Fruit fly (Drosophila melanogaster) whole organism, embryonic: ENCODE data around the gene CG14085.

Experiments
- Blimp-1 ChIP-seq: fragments of 200-800 bp; sonication (Bioruptor generic); optimal IDR thresholded peaks from 3 replicates; lab custom pipeline; 2018; ENCODE audit warnings: missing biosample characterization, missing genetic modification characterization, mild to moderate bottlenecking, moderate library complexity, missing genetic modification reagents
- CG11085 ChIP-seq: fragments of 200-800 bp; sonication (Bioruptor generic); IDR thresholded peaks from 2 replicates; pipeline ENCODE4 v1.3.6; 2022; ENCODE audit warnings: missing biosample characterization, missing genetic modification characterization
- CG11723 ChIP-seq: fragments of 200-800 bp; sonication (Bioruptor generic); optimal IDR thresholded peaks from 2 replicates; lab custom pipeline; 2017; ENCODE audit warnings: missing biosample characterization, mild to moderate bottlenecking, missing genetic modification characterization
- CG12299 ChIP-seq: fragments of 200-800 bp; sonication (Bioruptor generic); optimal IDR thresholded peaks from 2 replicates; lab custom pipeline; 2018; ENCODE audit warnings: missing biosample characterization, mild to moderate bottlenecking, missing genetic modification characterization
- CG12769 ChIP-seq: fragments of 200-800 bp; sonication (Bioruptor generic); optimal IDR thresholded peaks from 2 replicates; lab custom pipeline; 2019; ENCODE audit warnings: missing biosample characterization, mild to moderate bottlenecking, missing genetic modification characterization, moderate library complexity
- CG17359 ChIP-seq: fragments of 200-800 bp; sonication (Bioruptor generic); optimal IDR thresholded peaks from 3 replicates; lab custom pipeline; 2018; ENCODE audit warnings: missing biosample characterization, mild to moderate bottlenecking, missing genetic modification characterization, moderate library complexity
- CG1792 ChIP-seq: fragments of 200-800 bp; sonication (Bioruptor generic); optimal IDR thresholded peaks from 2 replicates; lab custom pipeline; 2016; ENCODE audit warnings: missing biosample characterization, missing genetic modification characterization
- CG30403 ChIP-seq: fragments of 200-800 bp; sonication (Bioruptor generic); optimal IDR thresholded peaks from 3 replicates; lab custom pipeline; 2016; ENCODE audit warnings: missing biosample characterization, missing genetic modification characterization
- CG31224 ChIP-seq: fragments of 200-800 bp; sonication (Bioruptor generic); IDR thresholded peaks from 2 replicates; pipeline ENCODE4 v1.3.6; 2022; ENCODE audit warnings: missing biosample characterization, missing genetic modification characterization
- CG3281 ChIP-seq: fragments of 200-800 bp; sonication (Bioruptor generic); optimal IDR thresholded peaks from 3 replicates; lab custom pipeline; 2017; ENCODE audit warnings: missing biosample characterization, mild to moderate bottlenecking, missing genetic modification characterization
- CG4328 ChIP-seq: fragments of 200-800 bp; sonication (Bioruptor generic); optimal IDR thresholded peaks from 3 replicates; lab custom pipeline; 2017; ENCODE audit warnings: missing biosample characterization, missing genetic modification reagents, missing genetic modification characterization
- CG5180 ChIP-seq: fragments of 200-800 bp; sonication (Bioruptor generic); optimal IDR thresholded peaks from 3 replicates; lab custom pipeline; 2017; ENCODE audit warnings: missing biosample characterization, missing genetic modification characterization, mild to moderate bottlenecking, moderate library complexity, missing genetic modification reagents
- CG5953 ChIP-seq: fragments of 200-800 bp; sonication (Bioruptor generic); IDR thresholded peaks from 2 replicates; pipeline ENCODE4 v1.3.6; 2022; ENCODE audit warnings: missing biosample characterization, missing genetic modification characterization
- CG8290 ChIP-seq, 3 experiments: fragments of 200-800 bp; sonication (Bioruptor generic); optimal IDR thresholded peaks; 2 replicates each; lab custom pipeline; 2016 to 2019; ENCODE audit warnings: missing biosample characterization in 3 of 3, missing genetic modification characterization in 3 of 3, mild to moderate bottlenecking in 2 of 3, moderate library complexity in 1 of 3
- CG8359 ChIP-seq: fragments of 200-800 bp; sonication (Bioruptor generic); optimal IDR thresholded peaks from 2 replicates; lab custom pipeline; 2017; ENCODE audit warnings: missing biosample characterization, mild to moderate bottlenecking, missing genetic modification characterization, borderline replicate concordance
- CG9437 ChIP-seq: fragments of 200-800 bp; sonication (Bioruptor generic); optimal IDR thresholded peaks from 2 replicates; lab custom pipeline; 2018; ENCODE audit warnings: missing biosample characterization, mild to moderate bottlenecking, missing genetic modification characterization
- CG9609 ChIP-seq: fragments of 200-800 bp; sonication (Bioruptor generic); optimal IDR thresholded peaks from 3 replicates; lab custom pipeline; 2016; ENCODE audit warnings: missing biosample characterization, missing genetic modification characterization
- CG9727 ChIP-seq: fragments of 200-800 bp; sonication (Bioruptor generic); optimal IDR thresholded peaks from 3 replicates; lab custom pipeline; 2017; ENCODE audit warnings: missing biosample characterization, mild to moderate bottlenecking, missing genetic modification characterization
- CoRest ChIP-seq: fragments of 200-800 bp; sonication (Bioruptor generic); optimal IDR thresholded peaks from 3 replicates; lab custom pipeline; 2018; ENCODE audit warnings: missing biosample characterization, mild to moderate bottlenecking, missing genetic modification characterization, moderate library complexity
- D ChIP-seq, 2 experiments: fragments of 200-800 bp in 1 of 2; fragments of >200 bp in 1 of 2; sonication (Bioruptor generic) in 1 of 2; optimal IDR thresholded peaks; 2 replicates in 1 of 2; 3 replicates in 1 of 2; lab custom pipeline; 2017; ENCODE audit warnings: mild to moderate bottlenecking in 1 of 2, missing biosample characterization in 1 of 2, missing genetic modification characterization in 1 of 2, missing genetic modification reagents in 1 of 2
- Dfd ChIP-seq, 2 experiments: fragments of >200 bp; optimal IDR thresholded peaks; 2 replicates each; lab custom pipeline; 2017; ENCODE audit warnings: missing biosample characterization in 2 of 2, missing genetic modification characterization in 2 of 2
- Dref ChIP-seq: fragments of 200-800 bp; sonication (Bioruptor generic); IDR thresholded peaks from 2 replicates; pipeline ENCODE4 v1.3.6; 2022; ENCODE audit warnings: missing biosample characterization, missing genetic modification characterization
- Fer3 ChIP-seq: fragments of 200-800 bp; sonication (Bioruptor generic); optimal IDR thresholded peaks from 2 replicates; lab custom pipeline; 2018; ENCODE audit warnings: missing biosample characterization, mild to moderate bottlenecking, missing genetic modification characterization, moderate library complexity
- Hmx ChIP-seq: fragments of 200-800 bp; sonication (Bioruptor generic); optimal IDR thresholded peaks from 2 replicates; lab custom pipeline; 2016; ENCODE audit warnings: missing biosample characterization, missing genetic modification characterization
- MTF-1 ChIP-seq: fragments of 200-800 bp; sonication (Bioruptor generic); optimal IDR thresholded peaks from 2 replicates; lab custom pipeline; 2018; ENCODE audit warnings: missing biosample characterization, mild to moderate bottlenecking, missing genetic modification characterization, borderline replicate concordance
- NK7.1 ChIP-seq: fragments of 200-800 bp; sonication (Bioruptor generic); optimal IDR thresholded peaks from 3 replicates; lab custom pipeline; 2016; ENCODE audit warnings: missing biosample characterization, missing genetic modification characterization
- Ptx1 ChIP-seq: fragments of 200-800 bp; sonication (Bioruptor generic); IDR thresholded peaks from 2 replicates; pipeline ENCODE4 v1.3.6; 2022; ENCODE audit warnings: missing biosample characterization, missing genetic modification characterization
- Sox102F ChIP-seq: fragments of 200-800 bp; sonication (Bioruptor generic); optimal IDR thresholded peaks from 2 replicates; lab custom pipeline; 2018; ENCODE audit warnings: missing biosample characterization, mild to moderate bottlenecking, missing genetic modification characterization, moderate library complexity
- Taf1 ChIP-seq: fragments of 200-800 bp; sonication (Bioruptor generic); IDR thresholded peaks from 2 replicates; pipeline ENCODE4 v1.3.6; 2022; ENCODE audit warnings: missing biosample characterization, missing genetic modification characterization
- ara ChIP-seq: fragments of 200-800 bp; sonication (Bioruptor generic); IDR thresholded peaks from 2 replicates; pipeline ENCODE4 v1.3.6; 2022; ENCODE audit warnings: missing biosample characterization, missing genetic modification characterization
- bab2 ChIP-seq: fragments of 200-800 bp; sonication (Bioruptor generic); optimal IDR thresholded peaks from 2 replicates; lab custom pipeline; 2016; ENCODE audit warnings: missing biosample characterization, missing genetic modification characterization
- bbx ChIP-seq: fragments of 200-800 bp; sonication (Bioruptor generic); IDR thresholded peaks from 2 replicates; pipeline ENCODE4 v1.3.6; 2022; ENCODE audit warnings: missing biosample characterization, missing genetic modification characterization; ENCODE audit not compliant: partially characterized antibody
- cad ChIP-seq: fragments of >200 bp; optimal IDR thresholded peaks from 2 replicates; lab custom pipeline; 2017; ENCODE audit warnings: missing biosample characterization, missing genetic modification characterization
- chn ChIP-seq: fragments of 200-800 bp; sonication (Bioruptor generic); optimal IDR thresholded peaks from 2 replicates; lab custom pipeline; 2016; ENCODE audit warnings: missing biosample characterization, missing genetic modification characterization
- crc ChIP-seq: fragments of 200-800 bp; sonication (Bioruptor generic); optimal IDR thresholded peaks from 2 replicates; lab custom pipeline; 2016; ENCODE audit warnings: missing biosample characterization, missing genetic modification characterization
- da ChIP-seq: fragments of 200-800 bp; sonication (Bioruptor generic); optimal IDR thresholded peaks from 2 replicates; lab custom pipeline; 2016; ENCODE audit warnings: missing biosample characterization, missing genetic modification characterization
- ewg ChIP-seq: fragments of 200-800 bp; sonication (Bioruptor generic); optimal IDR thresholded peaks from 3 replicates; lab custom pipeline; 2017; ENCODE audit warnings: mild to moderate bottlenecking, missing biosample characterization, missing genetic modification reagents, missing genetic modification characterization
- hb ChIP-seq: fragments of 200-800 bp; sonication (Bioruptor generic); IDR thresholded peaks from 3 replicates; pipeline ENCODE4 v1.3.6; 2022; ENCODE audit warnings: missing biosample characterization, missing genetic modification characterization; ENCODE audit not compliant: partially characterized antibody
- hbn ChIP-seq: fragments of 200-800 bp; sonication (Bioruptor generic); IDR thresholded peaks from 2 replicates; pipeline ENCODE4 v1.3.6; 2022; ENCODE audit warnings: missing biosample characterization, missing genetic modification characterization; ENCODE audit not compliant: partially characterized antibody
- hth ChIP-seq: fragments of >200 bp; optimal IDR thresholded peaks from 2 replicates; lab custom pipeline; 2017; ENCODE audit warnings: inconsistent platforms
- inv ChIP-seq: fragments of 200-800 bp; sonication (Bioruptor generic); IDR thresholded peaks from 2 replicates; pipeline ENCODE4 v1.3.6; 2022; ENCODE audit warnings: missing biosample characterization, missing genetic modification characterization; ENCODE audit not compliant: partially characterized antibody
- jing ChIP-seq: fragments of 200-800 bp; sonication (Bioruptor generic); optimal IDR thresholded peaks from 2 replicates; lab custom pipeline; 2018; ENCODE audit warnings: missing biosample characterization, mild to moderate bottlenecking, missing genetic modification characterization
- lmd ChIP-seq: fragments of 200-800 bp; sonication (Bioruptor generic); IDR thresholded peaks from 2 replicates; pipeline ENCODE4 v1.3.6; 2022; ENCODE audit warnings: missing biosample characterization, missing genetic modification characterization
- mirr ChIP-seq: fragments of 200-800 bp; sonication (Bioruptor generic); optimal IDR thresholded peaks from 3 replicates; lab custom pipeline; 2018; ENCODE audit warnings: missing biosample characterization, mild to moderate bottlenecking, missing genetic modification characterization
- odd ChIP-seq: fragments of 200-800 bp; sonication (Bioruptor generic); optimal IDR thresholded peaks from 2 replicates; lab custom pipeline; 2017; ENCODE audit warnings: missing biosample characterization, mild to moderate bottlenecking, missing genetic modification characterization
- p53 ChIP-seq: fragments of 200-800 bp; sonication (Bioruptor generic); optimal IDR thresholded peaks from 2 replicates; lab custom pipeline; 2016; ENCODE audit warnings: missing biosample characterization, missing genetic modification characterization
- pb ChIP-seq: fragments of 200-800 bp; sonication (Bioruptor generic); optimal IDR thresholded peaks from 3 replicates; lab custom pipeline; 2016; ENCODE audit warnings: missing biosample characterization, missing genetic modification characterization
- pzg ChIP-seq: fragments of 200-800 bp; sonication (Bioruptor generic); optimal IDR thresholded peaks from 3 replicates; lab custom pipeline; 2018; ENCODE audit warnings: missing biosample characterization, mild to moderate bottlenecking, missing genetic modification characterization, moderate library complexity
- tx ChIP-seq: fragments of 200-800 bp; sonication (Bioruptor generic); optimal IDR thresholded peaks from 2 replicates; lab custom pipeline; 2016; ENCODE audit warnings: missing biosample characterization, missing genetic modification characterization

The CG14085 gene

DNA sequence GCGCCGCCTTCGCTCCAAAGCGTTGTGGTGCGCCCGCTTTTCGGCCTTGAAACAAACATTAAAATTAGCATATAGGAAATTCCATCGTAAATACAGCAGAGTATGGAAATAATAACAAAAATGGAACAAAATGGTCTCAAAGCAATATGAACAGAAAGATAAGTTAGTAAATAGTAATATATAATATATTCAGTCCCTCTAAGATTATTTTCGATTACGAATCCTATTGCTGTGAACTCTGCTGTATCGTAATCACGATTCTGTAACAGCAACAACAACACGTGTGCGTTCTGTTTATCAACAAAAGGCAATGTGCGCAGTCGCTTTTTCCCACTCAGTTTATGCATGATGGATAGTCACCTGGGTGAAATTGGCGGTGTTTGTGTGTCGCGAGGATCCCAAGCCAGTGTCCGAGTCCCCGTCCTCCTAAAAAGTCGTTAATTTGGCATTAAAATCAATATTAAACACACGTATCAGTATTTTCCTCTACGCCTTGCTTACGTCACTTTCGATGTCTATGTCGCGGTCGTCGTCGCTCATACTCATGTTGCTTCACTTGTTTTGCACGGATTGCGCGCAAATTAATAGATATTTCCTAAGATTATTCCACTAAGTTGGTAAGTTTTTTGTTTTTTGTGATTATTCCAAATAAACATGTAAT lies 5.5 kb upstream of the CG14085 start, which contains the start of the genes CG42374 and Mettl5 (continued):
- TF ChIP-seq bbx (GFP tag; lab: Robert Waterston, UW) (no peak), hbn (GFP tag; lab: Robert Waterston, UW) (no peak), CG31224 (GFP tag; lab: Robert Waterston, UW) (no peak), CG5180 (GFP tag; lab: Kevin White, UChicago) (peak; percentile 3), Ptx1 (GFP tag; lab: Robert Waterston, UW) (no peak), CG8290 (GFP tag; optimal IDR thresholded peaks at IDR 0.05; lab: Kevin White, UChicago) (no peak), CG8290 (tag; optimal IDR thresholded peaks at IDR 0.05; lab: Kevin White, UChicago) (peak in 1 of 2 experiments; percentile 52), hth (lab: Kevin White, UChicago) (no peak), Taf1 (GFP tag; lab: Robert Waterston, UW) (peak; percentile 9; the same call in 1 of the 2 replicates), NK7.1 (GFP tag; lab: Kevin White, UChicago) (no peak), CG12769 (tag; lab: Kevin White, UChicago) (peak; percentile 64), bab2 (GFP tag; lab: Kevin White, UChicago) (no peak), inv (GFP tag; lab: Robert Waterston, UW) (no peak), jing (GFP tag; lab: Kevin White, UChicago) (no peak), Blimp-1 (peak; percentile 18), Dfd (GFP tag; optimal IDR thresholded peaks at IDR 0.05; lab: Kevin White, UChicago) (no peak), mirr (GFP tag; lab: Kevin White, UChicago) (no peak), CG11085 (GFP tag; lab: Robert Waterston, UW) (no peak), CG5953 (0 out of 2 replicates have a peak, but pooled peaks have one; percentile 1), crc (GFP tag; lab: Kevin White, UChicago) (no peak), p53 (no peak), lmd (peak; percentile 37), Hmx (GFP tag; lab: Kevin White, UChicago) (no peak), Fer3 (peak; percentile 45), ewg (peak; percentile 11), CG4328 (GFP tag; lab: Kevin White, UChicago) (no peak), cad (GFP tag; lab: Kevin White, UChicago) (no peak), Sox102F (GFP tag; lab: Kevin White, UChicago) (peak; percentile 48), CG8359 (no peak), CoRest (tag; lab: Kevin White, UChicago) (no peak), CG1792 (GFP tag; lab: Kevin White, UChicago) (no peak), CG11723 (no peak), pb (GFP tag; lab: Kevin White, UChicago) (no peak), D (optimal IDR thresholded peaks at IDR 0.05; lab: Kevin White, UChicago) (no peak), D (GFP tag; optimal IDR thresholded peaks at IDR 0.05; lab: Kevin White, UChicago) (no peak), hb (GFP tag; lab: Robert Waterston, UW) (no peak), ara (GFP tag; lab: Robert Waterston, UW) (peak; percentile 39; the same call in 1 of the 2 replicates), da (GFP tag; lab: Kevin White, UChicago) (no peak), CG30403 (GFP tag; lab: Kevin White, UChicago) (peak; percentile 34), pzg (GFP tag; lab: Kevin White, UChicago) (no peak), CG17359 (tag; lab: Kevin White, UChicago) (peak; percentile 45), CG9609 (no peak), tx (GFP tag; lab: Kevin White, UChicago) (no peak), CG9727 (GFP tag; lab: Kevin White, UChicago) (no peak), MTF-1 (GFP tag; lab: Kevin White, UChicago) (peak; percentile 63), Dref (GFP tag; lab: Robert Waterston, UW) (no peak), odd (GFP tag; lab: Kevin White, UChicago) (no peak), chn (GFP tag; lab: Kevin White, UChicago) (peak; percentile 7), CG9437 (GFP tag; lab: Kevin White, UChicago) (no peak), CG12299 (tag; lab: Kevin White, UChicago) (no peak), CG3281 (GFP tag; lab: Kevin White, UChicago) (peak; percentile 70)
